Worm (Caenorhabditis elegans): ENCODE measurements around the gene erfa-3.
A peak's percentile ranks its signal among the peaks of the same experiment; 100 is the strongest.

The erfa-3 gene

ce11 chrV:11075209-11076027 lies 37.5 kb downstream of the erfa-3 start (continued):
- TF ChIP-seq pha-2 (tag; optimal IDR thresholded peaks at IDR 0.05) (no peak), sox-2 (GFP tag; IDR thresholded peaks at IDR 0.05) (no peak)

- peak; percentile 53 for TF ChIP-seq nfya-1 (tag; optimal IDR thresholded peaks at IDR 0.05)
- TF ChIP-seq ceh-18 (tag; optimal IDR thresholded peaks at IDR 0.05), result peak; percentile 92
- TF ChIP-seq zip-5 (tag; optimal IDR thresholded peaks at IDR 0.05), result no peak
- no peak for TF ChIP-seq nhr-232 (tag; optimal IDR thresholded peaks at IDR 0.05)
- no peak for TF ChIP-seq F13H6.1 (tag; optimal IDR thresholded peaks at IDR 0.05)
- TF ChIP-seq Y22D7AL.16 (tag; optimal IDR thresholded peaks at IDR 0.05), result no peak
- TF ChIP-seq ceh-34 (tag; optimal IDR thresholded peaks at IDR 0.05), result no peak
- peak; percentile 67 for TF ChIP-seq rnt-1 (tag; optimal IDR thresholded peaks at IDR 0.05)
- TF ChIP-seq ttx-3 (tag; optimal IDR thresholded peaks at IDR 0.05), result no peak
- no peak for TF ChIP-seq pqm-1 (tag; optimal IDR thresholded peaks at IDR 0.05)
- no peak for TF ChIP-seq ceh-14 (tag; optimal IDR thresholded peaks at IDR 0.05)
- peak; percentile 27 for TF ChIP-seq unc-55 (GFP tag; optimal IDR thresholded peaks at IDR 0.05)
Observed at ce11 chrV:11074448-11074847, 38.4 kb downstream of the erfa-3 start, which contains the start of gene act-3. Gene act-3 (minus strand): TSS chrV:11074498.

- TF ChIP-seq unc-55 (GFP tag; optimal IDR thresholded peaks at IDR 0.05), result peak; percentile 2
- no peak for TF ChIP-seq tbx-2 (tag; optimal IDR thresholded peaks at IDR 0.05)
- TF ChIP-seq fax-1 (tag; optimal IDR thresholded peaks at IDR 0.05), result no peak
- no peak for TF ChIP-seq unc-86 (tag; optimal IDR thresholded peaks at IDR 0.05)
- peak; percentile 4 for TF ChIP-seq ceh-18 (tag; optimal IDR thresholded peaks at IDR 0.05)
- no peak for TF ChIP-seq ceh-45 (GFP tag; IDR thresholded peaks at IDR 0.05)
Observed at ce11 chrV:11073354-11073753, 39.5 kb downstream of the erfa-3 start.

ce11 chrV:11071453-11071852 lies 41.4 kb downstream of the erfa-3 start:
- TF ChIP-seq ceh-31 (tag; optimal IDR thresholded peaks at IDR 0.05) (no peak), ceh-34 (tag; optimal IDR thresholded peaks at IDR 0.05) (no peak), che-1 (tag; optimal IDR thresholded peaks at IDR 0.05) (no peak)

ce11 chrV:11070388-11070787 lies 42.5 kb downstream of the erfa-3 start:
- TF ChIP-seq tbx-2 (tag; optimal IDR thresholded peaks at IDR 0.05) (no peak), K02D7.2 (tag; optimal IDR thresholded peaks at IDR 0.05) (no peak), pha-4 (tag; optimal IDR thresholded peaks at IDR 0.05) (no peak), pqm-1 (tag; optimal IDR thresholded peaks at IDR 0.05) (no peak), ceh-18 (tag; optimal IDR thresholded peaks at IDR 0.05) (no peak), madf-2 (tag; optimal IDR thresholded peaks at IDR 0.05) (no peak), lin-11 (tag; optimal IDR thresholded peaks at IDR 0.05) (no peak), ceh-48 (tag; optimal IDR thresholded peaks at IDR 0.05) (no peak), che-1 (tag; optimal IDR thresholded peaks at IDR 0.05) (no peak), ceh-9 (tag; optimal IDR thresholded peaks at IDR 0.05) (no peak), pat-9 (tag; optimal IDR thresholded peaks at IDR 0.05) (no peak), ceh-2 (tag; optimal IDR thresholded peaks at IDR 0.05) (no peak)

- TF ChIP-seq ets-4 (tag; optimal IDR thresholded peaks at IDR 0.05) (no peak), ceh-18 (tag; optimal IDR thresholded peaks at IDR 0.05) (no peak), K09A11.1 (tag; optimal IDR thresholded peaks at IDR 0.05; ENCODE audit: insufficient read depth) (no peak), elt-2 (tag; optimal IDR thresholded peaks at IDR 0.05) (peak; percentile 83), eyg-1 (tag; optimal IDR thresholded peaks at IDR 0.05) (no peak), ttx-3 (tag; optimal IDR thresholded peaks at IDR 0.05) (no peak)
Observed at ce11 chrV:11069277-11069676, 43.6 kb downstream of the erfa-3 start, which contains the start of gene T04C12.8. Gene T04C12.8 (minus strand): TSS chrV:11069358.
